Worm (Caenorhabditis elegans) whole organism, early embryonic: ENCODE results near the gene cdf-2.

Source experiments
- ama-1 ChIP-seq: fragments of 150-350 bp; optimal IDR thresholded peaks from 2 replicates; lab custom pipeline; 2014
- flt-1 ChIP-seq: fragments of 200-800 bp; sonication (Bioruptor generic); IDR thresholded peaks from 2 replicates; pipeline ENCODE4 v1.3.6; 2022; ENCODE audit warnings: missing genetic modification characterization, missing compliant biosample characterization
- pes-1 ChIP-seq: fragments of 200-800 bp; sonication (Bioruptor generic); IDR thresholded peaks from 2 replicates; pipeline ENCODE4 v1.3.6; 2022; ENCODE audit warnings: missing genetic modification reagents, missing genetic modification characterization, missing compliant biosample characterization
- scrt-1 ChIP-seq: fragments of 200-800 bp; sonication (Bioruptor generic); IDR thresholded peaks from 2 replicates; pipeline ENCODE4 v1.3.6; 2022; ENCODE audit warnings: missing genetic modification characterization, missing compliant biosample characterization

DNA sequence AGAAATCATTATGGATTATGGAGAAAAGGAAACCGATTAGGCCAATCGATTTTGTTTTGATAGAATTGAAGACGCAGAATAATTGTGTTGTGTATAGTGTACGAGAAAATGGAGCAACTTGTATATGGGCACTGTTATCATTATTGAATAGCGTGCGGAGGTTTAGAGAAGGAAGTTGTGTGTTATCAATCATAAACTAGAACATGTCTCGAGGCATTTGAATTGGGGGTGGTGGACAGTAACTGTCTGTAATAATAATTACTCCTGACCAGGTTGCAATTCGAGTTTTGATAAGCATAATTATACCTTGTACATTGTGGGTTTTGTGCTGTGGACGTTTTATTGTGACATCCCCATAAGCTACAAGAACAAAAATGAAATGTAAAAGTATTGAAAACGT lies at the start of gene cdf-2:
- TF ChIP-seq ama-1 (no peak), flt-1 (no peak), pes-1 (GFP tag; lab: Robert Waterston, UW) (no peak), scrt-1 (GFP tag; lab: Robert Waterston, UW) (no peak)
